Fruit fly (Drosophila melanogaster) whole organism, embryonic: ENCODE data around the gene Acat1.

Experiments
- CG10274 ChIP-seq: fragments of 200-800 bp; sonication (Bioruptor generic); optimal IDR thresholded peaks from 3 replicates; lab custom pipeline; 2017; ENCODE audit warnings: missing biosample characterization, mild to moderate bottlenecking, missing genetic modification characterization
- CG10543 ChIP-seq: fragments of 200-800 bp; sonication (Bioruptor generic); optimal IDR thresholded peaks from 3 replicates; lab custom pipeline; 2017; ENCODE audit warnings: missing biosample characterization, mild to moderate bottlenecking, missing genetic modification characterization, moderate library complexity
- CG11247 ChIP-seq: fragments of 200-800 bp; sonication (Bioruptor generic); IDR thresholded peaks from 2 replicates; pipeline ENCODE4 v1.3.6; 2022; ENCODE audit warnings: missing biosample characterization, missing genetic modification characterization
- CG12391 ChIP-seq: fragments of 200-800 bp; sonication (Bioruptor generic); optimal IDR thresholded peaks from 3 replicates; lab custom pipeline; 2018; ENCODE audit warnings: missing biosample characterization, mild to moderate bottlenecking, missing genetic modification characterization, moderate library complexity
- CG12659 ChIP-seq: fragments of 200-800 bp; sonication (Bioruptor generic); optimal IDR thresholded peaks from 3 replicates; lab custom pipeline; 2017; ENCODE audit warnings: mild to moderate bottlenecking, missing biosample characterization, missing genetic modification reagents, missing genetic modification characterization
- CG14710 ChIP-seq: fragments of 200-800 bp; sonication (Bioruptor generic); optimal IDR thresholded peaks from 3 replicates; lab custom pipeline; 2019; ENCODE audit warnings: missing biosample characterization, mild to moderate bottlenecking, missing genetic modification characterization, moderate library complexity
- CG15479 ChIP-seq: fragments of 200-800 bp; sonication (Bioruptor generic); optimal IDR thresholded peaks from 3 replicates; lab custom pipeline; 2019; ENCODE audit warnings: missing biosample characterization, mild to moderate bottlenecking, missing genetic modification characterization, moderate library complexity
- CG17385 ChIP-seq: fragments of 200-800 bp; sonication (Bioruptor generic); optimal IDR thresholded peaks from 3 replicates; lab custom pipeline; 2018; ENCODE audit warnings: missing biosample characterization, mild to moderate bottlenecking, missing genetic modification characterization
- CG17802 ChIP-seq: fragments of 200-800 bp; sonication (Bioruptor generic); optimal IDR thresholded peaks from 2 replicates; lab custom pipeline; 2018; ENCODE audit warnings: missing biosample characterization, mild to moderate bottlenecking, missing genetic modification characterization, moderate library complexity
- CG18262 ChIP-seq: fragments of 200-800 bp; optimal IDR thresholded peaks from 3 replicates; lab custom pipeline; 2019; ENCODE audit warnings: missing biosample characterization, mild to moderate bottlenecking, missing genetic modification characterization, moderate library complexity
- CG2199 ChIP-seq: fragments of 200-800 bp; sonication (Bioruptor generic); IDR thresholded peaks from 3 replicates; pipeline ENCODE4 v1.3.6; 2022; ENCODE audit warnings: missing biosample characterization, missing genetic modification characterization
- CG34376 ChIP-seq: fragments of 200-800 bp; sonication (Bioruptor generic); optimal IDR thresholded peaks from 2 replicates; lab custom pipeline; 2018; ENCODE audit warnings: missing biosample characterization, mild to moderate bottlenecking, missing genetic modification characterization
- CG7372 ChIP-seq: fragments of 200-800 bp; sonication (Bioruptor generic); IDR thresholded peaks from 2 replicates; pipeline ENCODE4 v1.3.6; 2022; ENCODE audit warnings: missing biosample characterization, missing genetic modification characterization
- CG8281 ChIP-seq: fragments of 200-800 bp; sonication (Bioruptor generic); optimal IDR thresholded peaks from 2 replicates; lab custom pipeline; 2018; ENCODE audit warnings: missing biosample characterization, mild to moderate bottlenecking, missing genetic modification characterization, moderate library complexity
- D ChIP-seq, 2 experiments: fragments of 200-800 bp in 1 of 2; fragments of >200 bp in 1 of 2; sonication (Bioruptor generic) in 1 of 2; optimal IDR thresholded peaks; 2 replicates in 1 of 2; 3 replicates in 1 of 2; lab custom pipeline; 2017; ENCODE audit warnings: mild to moderate bottlenecking in 1 of 2, missing biosample characterization in 1 of 2, missing genetic modification characterization in 1 of 2, missing genetic modification reagents in 1 of 2
- Dek ChIP-seq: fragments of 200-800 bp; sonication (Bioruptor generic); optimal IDR thresholded peaks from 3 replicates; lab custom pipeline; 2019; ENCODE audit warnings: missing biosample characterization, mild to moderate bottlenecking, missing genetic modification characterization, moderate library complexity
- HLHmδ ChIP-seq: fragments of 200-800 bp; sonication (Bioruptor generic); optimal IDR thresholded peaks from 2 replicates; lab custom pipeline; 2018; ENCODE audit warnings: missing biosample characterization, mild to moderate bottlenecking, missing genetic modification characterization, moderate library complexity
- Kr ChIP-seq: fragments of 200-800 bp; sonication (Bioruptor generic); optimal IDR thresholded peaks from 2 replicates; lab custom pipeline; 2017; ENCODE audit warnings: missing biosample characterization, mild to moderate bottlenecking, missing genetic modification characterization
- PHDP ChIP-seq: fragments of 200-800 bp; sonication (Bioruptor generic); optimal IDR thresholded peaks from 3 replicates; lab custom pipeline; 2018; ENCODE audit warnings: missing biosample characterization, mild to moderate bottlenecking, missing genetic modification characterization, moderate library complexity
- Rx ChIP-seq: fragments of 200-800 bp; sonication (Bioruptor generic); IDR thresholded peaks from 2 replicates; pipeline ENCODE4 v1.3.6; 2022; ENCODE audit warnings: missing biosample characterization, missing genetic modification characterization
- Spps ChIP-seq: fragments of 200-800 bp; sonication (Bioruptor generic); optimal IDR thresholded peaks from 2 replicates; lab custom pipeline; 2018; ENCODE audit warnings: missing biosample characterization, mild to moderate bottlenecking, missing genetic modification characterization
- Stat92E ChIP-seq, 3 experiments: fragments of >200 bp in 2 of 3; fragments of 200-800 bp in 1 of 3; sonication (Bioruptor generic) in 1 of 3; optimal IDR thresholded peaks; 2 replicates each; lab custom pipeline; 2017 to 2019; ENCODE audit warnings: missing biosample characterization in 3 of 3, missing genetic modification characterization in 3 of 3, mild to moderate bottlenecking in 1 of 3, moderate library complexity in 1 of 3
- Trl ChIP-seq, 3 experiments: fragments of >200 bp in 2 of 3; fragments of 200-800 bp in 1 of 3; sonication (Bioruptor generic) in 1 of 3; optimal IDR thresholded peaks; 2 replicates in 1 of 3; 3 replicates in 2 of 3; lab custom pipeline; 2016 to 2017; ENCODE audit warnings: missing biosample characterization in 1 of 3, missing genetic modification characterization in 1 of 3
- ash1 ChIP-seq: fragments of 200-800 bp; sonication (Bioruptor generic); optimal IDR thresholded peaks from 2 replicates; lab custom pipeline; 2018; ENCODE audit warnings: missing biosample characterization, mild to moderate bottlenecking, missing genetic modification characterization
- cad ChIP-seq: fragments of >200 bp; optimal IDR thresholded peaks from 2 replicates; lab custom pipeline; 2017; ENCODE audit warnings: missing biosample characterization, missing genetic modification characterization
- chinmo ChIP-seq: fragments of 200-800 bp; sonication (Bioruptor generic); IDR thresholded peaks from 4 replicates; pipeline ENCODE4 v1.3.6; 2022; ENCODE audit warnings: missing biosample characterization, missing genetic modification characterization; ENCODE audit not compliant: partially characterized antibody
- dmrt11E ChIP-seq: fragments of 200-800 bp; sonication (Bioruptor generic); optimal IDR thresholded peaks from 3 replicates; lab custom pipeline; 2018; ENCODE audit warnings: missing biosample characterization, mild to moderate bottlenecking, missing genetic modification characterization, moderate library complexity
- fd3F ChIP-seq: fragments of 200-800 bp; sonication (Bioruptor generic); optimal IDR thresholded peaks from 2 replicates; lab custom pipeline; 2018; ENCODE audit warnings: missing biosample characterization, mild to moderate bottlenecking, missing genetic modification characterization, moderate library complexity
- gem ChIP-seq: fragments of 200-800 bp; sonication (Bioruptor generic); optimal IDR thresholded peaks from 2 replicates; lab custom pipeline; 2019; ENCODE audit warnings: missing biosample characterization, mild to moderate bottlenecking, missing genetic modification characterization, moderate library complexity
- grau ChIP-seq: fragments of 200-800 bp; optimal IDR thresholded peaks from 3 replicates; lab custom pipeline; 2019; ENCODE audit warnings: missing biosample characterization, mild to moderate bottlenecking, missing genetic modification characterization, moderate library complexity
- insv ChIP-seq, 2 experiments: fragments of 200-800 bp; sonication (Bioruptor generic); optimal IDR thresholded peaks; 3 replicates each; lab custom pipeline; 2016 to 2018; ENCODE audit warnings: missing biosample characterization in 2 of 2, missing genetic modification characterization in 2 of 2
- kay ChIP-seq: fragments of 200-800 bp; sonication (Bioruptor generic); optimal IDR thresholded peaks from 2 replicates; lab custom pipeline; 2016; ENCODE audit warnings: missing biosample characterization, missing genetic modification characterization
- kni ChIP-seq: fragments of 200-800 bp; sonication (Bioruptor generic); optimal IDR thresholded peaks from 3 replicates; lab custom pipeline; 2017; ENCODE audit warnings: mild to moderate bottlenecking, missing biosample characterization, missing genetic modification reagents, missing genetic modification characterization
- lola ChIP-seq, 3 experiments: fragments of >200 bp in 2 of 3; fragments of 200-800 bp in 1 of 3; sonication (Bioruptor generic) in 1 of 3; optimal IDR thresholded peaks; 2 replicates each; lab custom pipeline; 2017 to 2019; ENCODE audit warnings: missing biosample characterization in 3 of 3, missing genetic modification characterization in 3 of 3, mild to moderate bottlenecking in 1 of 3, moderate library complexity in 1 of 3
- pfk ChIP-seq: fragments of 200-800 bp; sonication (Bioruptor generic); optimal IDR thresholded peaks from 2 replicates; lab custom pipeline; 2018; ENCODE audit warnings: missing biosample characterization, mild to moderate bottlenecking, missing genetic modification characterization, moderate library complexity
- phol ChIP-seq: fragments of 200-800 bp; sonication (Bioruptor generic); optimal IDR thresholded peaks from 3 replicates; lab custom pipeline; 2018; ENCODE audit warnings: missing biosample characterization, mild to moderate bottlenecking, missing genetic modification characterization, moderate library complexity
- rib ChIP-seq: fragments of 200-800 bp; sonication (Bioruptor generic); IDR thresholded peaks from 2 replicates; pipeline ENCODE4 v1.3.6; 2022; ENCODE audit warnings: missing biosample characterization, missing genetic modification characterization
- sens ChIP-seq: fragments of 200-800 bp; sonication (Bioruptor generic); peaks from one replicate; lab custom pipeline; 2016; ENCODE audit warnings: missing biosample characterization, missing genetic modification characterization
- shn ChIP-seq: fragments of 200-800 bp; sonication (Bioruptor generic); optimal IDR thresholded peaks from 3 replicates; lab custom pipeline; 2016; ENCODE audit warnings: missing biosample characterization, missing genetic modification characterization
- slbo ChIP-seq: fragments of 200-800 bp; sonication (Bioruptor generic); IDR thresholded peaks from 2 replicates; pipeline ENCODE4 v1.3.6; 2022; ENCODE audit warnings: missing biosample characterization, missing genetic modification characterization
- sr ChIP-seq: fragments of 200-800 bp; sonication (Bioruptor generic); IDR thresholded peaks from 3 replicates; pipeline ENCODE4 v1.3.6; 2022; ENCODE audit warnings: missing biosample characterization, missing genetic modification characterization
- trem ChIP-seq: fragments of 200-800 bp; optimal IDR thresholded peaks from 3 replicates; lab custom pipeline; 2019; ENCODE audit warnings: missing biosample characterization, mild to moderate bottlenecking, missing genetic modification characterization, moderate library complexity
- twi ChIP-seq: fragments of 200-800 bp; optimal IDR thresholded peaks from 2 replicates; lab custom pipeline; 2019; ENCODE audit warnings: missing biosample characterization, mild to moderate bottlenecking, missing genetic modification characterization, moderate library complexity
- zen ChIP-seq: fragments of 200-800 bp; sonication (Bioruptor generic); optimal IDR thresholded peaks from 3 replicates; lab custom pipeline; 2018; ENCODE audit warnings: missing biosample characterization, mild to moderate bottlenecking, missing genetic modification characterization, moderate library complexity
- zfh2 ChIP-seq: fragments of 200-800 bp; sonication (Bioruptor generic); optimal IDR thresholded peaks from 2 replicates; lab custom pipeline; 2016; ENCODE audit warnings: missing biosample characterization, missing genetic modification characterization

Acat1 gene

DNA sequence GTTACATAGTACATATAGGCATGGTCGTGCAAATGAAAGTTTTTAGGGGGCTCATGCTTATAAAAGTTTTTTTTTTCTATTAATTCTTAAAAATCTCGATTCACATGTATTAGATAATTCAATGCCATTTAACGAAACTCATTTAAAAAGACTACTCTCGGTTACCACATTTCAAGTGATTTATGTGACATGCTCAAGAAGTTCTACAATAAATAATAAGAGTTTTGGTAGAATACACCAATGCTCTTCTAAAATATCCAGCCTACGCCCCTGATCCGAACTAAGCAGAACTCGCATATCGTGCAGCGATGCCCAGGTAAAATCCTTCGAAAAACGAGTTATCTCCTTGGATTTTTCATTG, 3.9 kb upstream of the Acat1 start (continued):
- TF ChIP-seq gem (tag; lab: Kevin White, UChicago) (peak; percentile 59), CG7372 (GFP tag; lab: Robert Waterston, UW) (no peak), CG12659 (GFP tag; lab: Kevin White, UChicago) (no peak), CG10543 (GFP tag; lab: Kevin White, UChicago) (no peak), chinmo (GFP tag; lab: Robert Waterston, UW) (no peak), zfh2 (GFP tag; lab: Kevin White, UChicago) (no peak), slbo (GFP tag; lab: Robert Waterston, UW) (no peak), CG14710 (tag; lab: Kevin White, UChicago) (peak; percentile 17), Spps (tag; lab: Kevin White, UChicago) (no peak), CG17802 (tag; lab: Kevin White, UChicago) (no peak), trem (no peak), CG34376 (GFP tag; lab: Kevin White, UChicago) (no peak), CG17385 (GFP tag; lab: Kevin White, UChicago) (peak; percentile 8), Dek (tag; lab: Kevin White, UChicago) (no peak), shn (GFP tag; lab: Kevin White, UChicago) (no peak), CG11247 (GFP tag; lab: Robert Waterston, UW) (no peak)

DNA sequence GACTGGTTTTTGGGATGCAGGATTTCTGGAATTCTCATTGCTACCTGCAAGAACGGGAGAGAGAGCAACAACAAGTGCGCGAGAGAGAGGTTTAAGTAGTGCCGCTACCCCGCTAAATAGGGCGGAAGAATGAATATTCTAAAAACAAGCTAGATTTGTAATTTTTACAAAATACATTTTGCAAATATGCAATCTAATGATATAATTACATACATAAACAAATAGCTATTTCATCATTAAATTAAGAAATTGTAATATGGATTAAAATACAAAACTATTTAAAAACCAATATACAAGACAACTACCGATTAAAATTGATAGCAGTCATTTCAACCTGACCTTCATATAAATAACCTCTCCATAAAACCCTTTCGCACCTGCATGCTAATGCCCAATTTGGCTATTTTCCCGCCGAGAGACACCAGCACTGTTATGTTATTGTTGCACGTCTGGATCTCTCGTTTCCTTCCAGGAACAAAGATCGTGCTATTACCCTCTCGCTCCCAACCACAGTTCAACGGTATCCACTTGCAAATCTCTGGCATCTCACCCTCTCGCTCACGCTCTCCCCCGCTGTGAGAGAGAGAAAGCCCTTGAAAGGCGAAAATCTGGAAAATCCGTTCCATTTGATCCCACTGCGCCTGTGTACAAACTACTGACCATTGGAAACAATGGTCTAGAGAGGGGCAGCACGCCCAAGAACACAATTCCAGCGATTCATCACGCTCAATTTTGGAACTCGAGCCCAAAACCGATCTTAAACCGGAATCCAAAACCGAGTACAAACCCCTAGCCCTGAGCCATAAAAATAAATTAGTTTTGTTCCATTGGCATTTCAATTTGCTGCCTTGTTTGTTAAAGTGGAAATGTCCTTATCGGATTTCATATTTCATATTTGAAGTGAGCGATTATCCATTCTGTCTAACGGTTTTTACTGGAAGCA, 3.3 kb upstream of the Acat1 start, which contains the start of gene Nek2:
Gene Nek2 (minus strand): TSS at position 51 of the 943 bp plus-strand sequence.
- TF ChIP-seq ash1 (GFP tag; lab: Kevin White, UChicago) = no peak
- TF ChIP-seq sens (GFP tag; lab: Kevin White, UChicago) = peak; percentile 11
- peak; percentile 31 for TF ChIP-seq zen
- peak in 1 of 3 experiments; percentile 43 for TF ChIP-seq lola (GFP tag; optimal IDR thresholded peaks at IDR 0.05; lab: Kevin White, UChicago)
- TF ChIP-seq phol (tag; lab: Kevin White, UChicago) = peak; percentile 5
- TF ChIP-seq pfk = peak; percentile 43
- peak; percentile 25 for TF ChIP-seq kni (GFP tag; lab: Kevin White, UChicago)
- TF ChIP-seq sr (GFP tag; lab: Robert Waterston, UW) = no peak
- 0 out of 3 replicates have a peak, but pooled peaks have one; percentile 37 for TF ChIP-seq CG2199 (GFP tag; lab: Robert Waterston, UW)
- TF ChIP-seq twi (tag; lab: Kevin White, UChicago) = peak; percentile 14
- TF ChIP-seq fd3F (GFP tag; lab: Kevin White, UChicago) = no peak
- TF ChIP-seq grau = no peak
- TF ChIP-seq kay = no peak
- TF ChIP-seq CG8281 (tag; lab: Kevin White, UChicago) = no peak
- TF ChIP-seq CG10274 (GFP tag; lab: Kevin White, UChicago) = no peak
- TF ChIP-seq CG12391 (tag; lab: Kevin White, UChicago) = peak; percentile 37
- 0 out of 2 replicates have a peak, but pooled peaks have one; percentile 3 for TF ChIP-seq Rx (GFP tag; lab: Robert Waterston, UW)
- TF ChIP-seq cad (GFP tag; lab: Kevin White, UChicago) = peak; percentile 55
- TF ChIP-seq Trl (optimal IDR thresholded peaks at IDR 0.05; lab: Kevin White, UChicago) = peak in 1 of 2 experiments; percentile 57
- TF ChIP-seq Trl (GFP tag; optimal IDR thresholded peaks at IDR 0.05; lab: Kevin White, UChicago) = no peak
- no peak for TF ChIP-seq rib
- TF ChIP-seq PHDP (tag; lab: Kevin White, UChicago) = no peak
- peak in 1 of 3 experiments; percentile 2 for TF ChIP-seq Stat92E (GFP tag; optimal IDR thresholded peaks at IDR 0.05; lab: Kevin White, UChicago)
- TF ChIP-seq dmrt11E (tag; lab: Kevin White, UChicago) = peak; percentile 17
- peak; percentile 8 for TF ChIP-seq CG18262
- TF ChIP-seq shn (GFP tag; lab: Kevin White, UChicago) = no peak
- peak; percentile 97 for TF ChIP-seq Kr (GFP tag; lab: Kevin White, UChicago)
- peak; percentile 47 for TF ChIP-seq CG15479
- peak in 1 of 2 experiments; percentile 77 for TF ChIP-seq insv (GFP tag; optimal IDR thresholded peaks at IDR 0.05; lab: Kevin White, UChicago)
- TF ChIP-seq HLHmδ (GFP tag; lab: Kevin White, UChicago) = peak; percentile 4
- peak; percentile 66 for TF ChIP-seq D (optimal IDR thresholded peaks at IDR 0.05; lab: Kevin White, UChicago)
- no peak for TF ChIP-seq D (GFP tag; optimal IDR thresholded peaks at IDR 0.05; lab: Kevin White, UChicago)
